Fruit fly (Drosophila melanogaster) whole organism, embryonic: ENCODE data around the gene Gyc88E.

ENCODE experiments used
- Ada2b ChIP-seq: fragments of 200-800 bp; sonication (Bioruptor generic); IDR thresholded peaks from 2 replicates; pipeline ENCODE4 v1.3.6; 2022; ENCODE audit warnings: missing biosample characterization, missing genetic modification characterization
- Atf-2 ChIP-seq: fragments of 200-800 bp; sonication (Bioruptor generic); optimal IDR thresholded peaks from 2 replicates; lab custom pipeline; 2016; ENCODE audit warnings: missing biosample characterization, missing genetic modification characterization
- Bdp1 ChIP-seq: fragments of 200-800 bp; sonication (Bioruptor generic); optimal IDR thresholded peaks from 3 replicates; lab custom pipeline; 2016; ENCODE audit warnings: missing biosample characterization, missing genetic modification characterization
- CG10543 ChIP-seq: fragments of 200-800 bp; sonication (Bioruptor generic); optimal IDR thresholded peaks from 3 replicates; lab custom pipeline; 2017; ENCODE audit warnings: missing biosample characterization, mild to moderate bottlenecking, missing genetic modification characterization, moderate library complexity
- CG13424 ChIP-seq: fragments of 200-800 bp; sonication (Bioruptor generic); optimal IDR thresholded peaks from 2 replicates; lab custom pipeline; 2019; ENCODE audit warnings: missing biosample characterization, mild to moderate bottlenecking, missing genetic modification characterization, moderate library complexity
- CG14014 ChIP-seq: fragments of 200-800 bp; sonication (Bioruptor generic); IDR thresholded peaks from 2 replicates; pipeline ENCODE4 v1.3.6; 2022; ENCODE audit warnings: missing biosample characterization, missing genetic modification characterization
- CG14050 ChIP-seq: fragments of 200-800 bp; sonication (Bioruptor generic); IDR thresholded peaks from 3 replicates; pipeline ENCODE4 v1.3.6; 2022; ENCODE audit warnings: missing biosample characterization, missing genetic modification characterization
- CG17385 ChIP-seq: fragments of 200-800 bp; sonication (Bioruptor generic); optimal IDR thresholded peaks from 3 replicates; lab custom pipeline; 2018; ENCODE audit warnings: missing biosample characterization, mild to moderate bottlenecking, missing genetic modification characterization
- CG17612 ChIP-seq: fragments of 200-800 bp; sonication (Bioruptor generic); IDR thresholded peaks from 2 replicates; pipeline ENCODE4 v1.3.6; 2022; ENCODE audit warnings: missing biosample characterization, missing genetic modification characterization
- CG18619 ChIP-seq: fragments of 200-800 bp; sonication (Bioruptor generic); optimal IDR thresholded peaks from 3 replicates; lab custom pipeline; 2017; ENCODE audit warnings: missing biosample characterization, mild to moderate bottlenecking, missing genetic modification characterization
- CG18764 ChIP-seq: fragments of 200-800 bp; sonication (Bioruptor generic); optimal IDR thresholded peaks from 3 replicates; lab custom pipeline; 2016; ENCODE audit warnings: missing biosample characterization, missing genetic modification characterization
- CG2202 ChIP-seq: fragments of 200-800 bp; sonication (Bioruptor generic); optimal IDR thresholded peaks from 2 replicates; lab custom pipeline; 2018; ENCODE audit warnings: missing biosample characterization, mild to moderate bottlenecking, missing genetic modification characterization
- CG31388 ChIP-seq: fragments of 200-800 bp; sonication (Bioruptor generic); optimal IDR thresholded peaks from 2 replicates; lab custom pipeline; 2016; ENCODE audit warnings: missing biosample characterization, missing genetic modification characterization
- CG34376 ChIP-seq: fragments of 200-800 bp; sonication (Bioruptor generic); optimal IDR thresholded peaks from 2 replicates; lab custom pipeline; 2018; ENCODE audit warnings: missing biosample characterization, mild to moderate bottlenecking, missing genetic modification characterization
- CG4360 ChIP-seq: fragments of 200-800 bp; sonication (Bioruptor generic); IDR thresholded peaks from 2 replicates; pipeline ENCODE4 v1.3.6; 2022; ENCODE audit warnings: missing biosample characterization, missing genetic modification characterization
- CG43689 ChIP-seq: fragments of 200-800 bp; sonication (Bioruptor generic); IDR thresholded peaks from 2 replicates; pipeline ENCODE4 v1.3.6; 2022; ENCODE audit warnings: missing biosample characterization, missing genetic modification characterization
- CG4424 ChIP-seq: fragments of 200-800 bp; sonication (Bioruptor generic); optimal IDR thresholded peaks from 3 replicates; lab custom pipeline; 2016; ENCODE audit warnings: missing biosample characterization, missing genetic modification characterization
- CG4730 ChIP-seq: fragments of 200-800 bp; sonication (Bioruptor generic); IDR thresholded peaks from 2 replicates; pipeline ENCODE4 v1.3.6; 2022; ENCODE audit warnings: missing biosample characterization, missing genetic modification characterization
- CG8765 ChIP-seq: fragments of 200-800 bp; sonication (Bioruptor generic); IDR thresholded peaks from 2 replicates; pipeline ENCODE4 v1.3.6; 2022; ENCODE audit warnings: missing biosample characterization, missing genetic modification characterization
- Dfd ChIP-seq, 2 experiments: fragments of >200 bp; optimal IDR thresholded peaks; 2 replicates each; lab custom pipeline; 2017; ENCODE audit warnings: missing biosample characterization in 2 of 2, missing genetic modification characterization in 2 of 2
- Dip2 ChIP-seq: fragments of 200-800 bp; sonication (Bioruptor generic); IDR thresholded peaks from 2 replicates; pipeline ENCODE4 v1.3.6; 2022; ENCODE audit warnings: missing biosample characterization, missing genetic modification characterization
- Dll ChIP-seq: fragments of 200-800 bp; sonication (Bioruptor generic); IDR thresholded peaks from 4 replicates; pipeline ENCODE4 v1.3.6; 2022; ENCODE audit warnings: missing biosample characterization, missing genetic modification characterization; ENCODE audit not compliant: partially characterized antibody
- Dp ChIP-seq: fragments of 200-800 bp; sonication (Bioruptor generic); optimal IDR thresholded peaks from 2 replicates; lab custom pipeline; 2018; ENCODE audit warnings: missing biosample characterization, mild to moderate bottlenecking, missing genetic modification characterization, moderate library complexity
- Dref ChIP-seq: fragments of 200-800 bp; sonication (Bioruptor generic); IDR thresholded peaks from 2 replicates; pipeline ENCODE4 v1.3.6; 2022; ENCODE audit warnings: missing biosample characterization, missing genetic modification characterization
- ERR ChIP-seq: fragments of 200-800 bp; sonication (Bioruptor generic); optimal IDR thresholded peaks from 2 replicates; lab custom pipeline; 2016; ENCODE audit warnings: missing biosample characterization, missing genetic modification characterization
- Ets65A ChIP-seq: fragments of 200-800 bp; sonication (Bioruptor generic); peaks from one replicate; lab custom pipeline; 2016; ENCODE audit warnings: missing biosample characterization, missing genetic modification characterization
- Fer3 ChIP-seq: fragments of 200-800 bp; sonication (Bioruptor generic); optimal IDR thresholded peaks from 2 replicates; lab custom pipeline; 2018; ENCODE audit warnings: missing biosample characterization, mild to moderate bottlenecking, missing genetic modification characterization, moderate library complexity
- Gsc ChIP-seq: fragments of 200-800 bp; sonication (Bioruptor generic); IDR thresholded peaks from 2 replicates; pipeline ENCODE4 v1.3.6; 2022; ENCODE audit warnings: missing biosample characterization, missing genetic modification characterization
- HmgD ChIP-seq: fragments of 200-800 bp; sonication (Bioruptor generic); optimal IDR thresholded peaks from 3 replicates; lab custom pipeline; 2016; ENCODE audit warnings: missing biosample characterization, missing genetic modification characterization
- HmgZ ChIP-seq: fragments of 200-800 bp; sonication (Bioruptor generic); optimal IDR thresholded peaks from 2 replicates; lab custom pipeline; 2018; ENCODE audit warnings: missing biosample characterization, mild to moderate bottlenecking, missing genetic modification characterization
- Nf-YB ChIP-seq: fragments of 200-800 bp; sonication (Bioruptor generic); optimal IDR thresholded peaks from 3 replicates; lab custom pipeline; 2019; ENCODE audit warnings: missing biosample characterization, mild to moderate bottlenecking, missing genetic modification characterization, moderate library complexity
- Pdp1 ChIP-seq, 2 experiments: fragments of 200-800 bp; sonication (Bioruptor generic); optimal IDR thresholded peaks; 3 replicates each; lab custom pipeline; 2016; ENCODE audit warnings: missing biosample characterization in 2 of 2, missing genetic modification characterization in 2 of 2, mild to moderate bottlenecking in 1 of 2, moderate library complexity in 1 of 2
- Scr ChIP-seq: fragments of 200-800 bp; sonication (Bioruptor generic); IDR thresholded peaks from 2 replicates; pipeline ENCODE4 v1.3.6; 2022; ENCODE audit warnings: missing biosample characterization, missing genetic modification characterization; ENCODE audit not compliant: partially characterized antibody
- Sox102F ChIP-seq: fragments of 200-800 bp; sonication (Bioruptor generic); optimal IDR thresholded peaks from 2 replicates; lab custom pipeline; 2018; ENCODE audit warnings: missing biosample characterization, mild to moderate bottlenecking, missing genetic modification characterization, moderate library complexity
- ac ChIP-seq: fragments of 200-800 bp; sonication (Bioruptor generic); optimal IDR thresholded peaks from 3 replicates; lab custom pipeline; 2017; ENCODE audit warnings: missing biosample characterization, mild to moderate bottlenecking, missing genetic modification characterization
- bowl ChIP-seq: fragments of 200-800 bp; sonication (Bioruptor generic); IDR thresholded peaks from 2 replicates; pipeline ENCODE4 v1.3.6; 2022; ENCODE audit warnings: missing biosample characterization, missing genetic modification characterization
- cas ChIP-seq: fragments of 200-800 bp; sonication (Bioruptor generic); IDR thresholded peaks from 2 replicates; pipeline ENCODE4 v1.3.6; 2022; ENCODE audit warnings: missing biosample characterization, missing genetic modification characterization
- caup ChIP-seq: fragments of 200-800 bp; sonication (Bioruptor generic); optimal IDR thresholded peaks from 3 replicates; lab custom pipeline; 2017; ENCODE audit warnings: missing biosample characterization, mild to moderate bottlenecking, missing genetic modification characterization, moderate library complexity; ENCODE audit not compliant: severe bottlenecking
- cg ChIP-seq: fragments of 200-800 bp; sonication (Bioruptor generic); optimal IDR thresholded peaks from 3 replicates; lab custom pipeline; 2019; ENCODE audit warnings: missing biosample characterization, mild to moderate bottlenecking, missing genetic modification characterization, moderate library complexity
- danr ChIP-seq: fragments of 200-800 bp; sonication (Bioruptor generic); IDR thresholded peaks from 2 replicates; pipeline ENCODE4 v1.3.6; 2022; ENCODE audit warnings: missing biosample characterization, missing genetic modification characterization
- dmrt99B ChIP-seq: fragments of 200-800 bp; sonication (Bioruptor generic); optimal IDR thresholded peaks from 2 replicates; lab custom pipeline; 2018; ENCODE audit warnings: missing biosample characterization, mild to moderate bottlenecking, missing genetic modification characterization, moderate library complexity
- ftz-f1 ChIP-seq: fragments of 200-800 bp; sonication (Bioruptor generic); optimal IDR thresholded peaks from 2 replicates; lab custom pipeline; 2016; ENCODE audit warnings: missing biosample characterization, missing genetic modification characterization
- grau ChIP-seq: fragments of 200-800 bp; optimal IDR thresholded peaks from 3 replicates; lab custom pipeline; 2019; ENCODE audit warnings: missing biosample characterization, mild to moderate bottlenecking, missing genetic modification characterization, moderate library complexity
- knrl ChIP-seq: fragments of 200-800 bp; sonication (Bioruptor generic); IDR thresholded peaks from 3 replicates; pipeline ENCODE4 v1.3.6; 2022; ENCODE audit warnings: missing biosample characterization, missing genetic modification characterization; ENCODE audit not compliant: partially characterized antibody
- maf-S ChIP-seq: fragments of 200-800 bp; sonication (Bioruptor generic); optimal IDR thresholded peaks from 2 replicates; lab custom pipeline; 2016; ENCODE audit warnings: missing biosample characterization, missing genetic modification characterization
- odd ChIP-seq: fragments of 200-800 bp; sonication (Bioruptor generic); optimal IDR thresholded peaks from 2 replicates; lab custom pipeline; 2017; ENCODE audit warnings: missing biosample characterization, mild to moderate bottlenecking, missing genetic modification characterization
- ranshi ChIP-seq: fragments of 200-800 bp; sonication (Bioruptor generic); IDR thresholded peaks from 2 replicates; pipeline ENCODE4 v1.3.6; 2022; ENCODE audit warnings: missing biosample characterization, missing genetic modification characterization
- schlank ChIP-seq: fragments of 200-800 bp; sonication (Bioruptor generic); optimal IDR thresholded peaks from 2 replicates; lab custom pipeline; 2018; ENCODE audit warnings: missing biosample characterization, mild to moderate bottlenecking, missing genetic modification characterization
- sima ChIP-seq: fragments of 200-800 bp; sonication (Bioruptor generic); optimal IDR thresholded peaks from 2 replicates; lab custom pipeline; 2016; ENCODE audit warnings: missing biosample characterization, missing genetic modification characterization
- sob ChIP-seq: fragments of 200-800 bp; sonication (Bioruptor generic); IDR thresholded peaks from 2 replicates; pipeline ENCODE4 v1.3.6; 2022; ENCODE audit warnings: missing biosample characterization, missing genetic modification characterization
- sqz ChIP-seq: fragments of 200-800 bp; sonication (Bioruptor generic); optimal IDR thresholded peaks from 3 replicates; lab custom pipeline; 2018; ENCODE audit warnings: missing biosample characterization, mild to moderate bottlenecking, missing genetic modification characterization
- tgo ChIP-seq: fragments of 200-800 bp; sonication (Bioruptor generic); IDR thresholded peaks from 3 replicates; pipeline ENCODE4 v1.3.6; 2022; ENCODE audit warnings: missing biosample characterization, missing genetic modification characterization
- vnd ChIP-seq: fragments of 200-800 bp; sonication (Bioruptor generic); IDR thresholded peaks from 3 replicates; pipeline ENCODE4 v1.3.6; 2022; ENCODE audit warnings: missing biosample characterization, missing genetic modification characterization; ENCODE audit not compliant: partially characterized antibody

Gene Gyc88E

DNA sequence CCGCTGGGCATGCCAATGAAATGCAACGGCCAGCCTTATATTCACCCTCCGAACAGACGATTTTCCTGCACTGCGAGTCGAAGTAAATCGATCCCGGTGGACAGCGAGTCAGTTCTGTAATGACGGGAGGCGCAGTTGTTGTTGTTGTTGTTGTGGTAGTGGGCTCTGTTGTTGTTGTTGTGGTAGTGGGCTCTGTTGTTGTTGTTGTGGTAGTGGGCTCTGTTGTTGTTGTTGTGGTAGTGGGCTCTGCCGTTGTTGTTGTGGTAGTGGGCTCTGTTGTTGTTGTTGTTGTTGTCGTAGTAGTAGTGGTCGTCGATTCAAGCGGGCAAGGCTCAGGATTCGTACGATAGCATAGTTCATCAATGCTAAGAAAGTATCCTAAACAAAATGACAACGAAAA is 14.2 kb upstream of the Gyc88E start:
- TF ChIP-seq Dip2 (GFP tag; lab: Robert Waterston, UW) (no peak), Gsc (GFP tag; lab: Robert Waterston, UW) (no peak), schlank (tag; lab: Kevin White, UChicago) (no peak), sqz (GFP tag; lab: Kevin White, UChicago) (no peak), CG2202 (tag; lab: Kevin White, UChicago) (no peak), ranshi (GFP tag; lab: Robert Waterston, UW) (no peak), danr (GFP tag; lab: Robert Waterston, UW) (no peak), Nf-YB (GFP tag; lab: Kevin White, UChicago) (no peak), cg (peak; percentile 1), CG8765 (peak; percentile 32; the same call in 1 of the 2 replicates), Sox102F (no peak), CG17385 (GFP tag; lab: Kevin White, UChicago) (no peak), sima (GFP tag; lab: Kevin White, UChicago) (no peak), CG18619 (no peak), cas (0 out of 2 replicates have a peak, but pooled peaks have one; percentile 14), Ets65A (GFP tag; lab: Kevin White, UChicago) (peak; percentile 33), maf-S (no peak), Fer3 (tag; lab: Kevin White, UChicago) (no peak), bowl (GFP tag; lab: Robert Waterston, UW) (no peak), CG4360 (peak; percentile 100), vnd (GFP tag; lab: Robert Waterston, UW) (no peak), HmgZ (tag; lab: Kevin White, UChicago) (no peak), grau (tag; lab: Kevin White, UChicago) (no peak), Bdp1 (GFP tag; lab: Kevin White, UChicago) (no peak), CG4730 (GFP tag; lab: Robert Waterston, UW) (no peak), Dfd (GFP tag; optimal IDR thresholded peaks at IDR 0.05; lab: Kevin White, UChicago) (no peak), ac (GFP tag; lab: Kevin White, UChicago) (no peak), caup (GFP tag; lab: Kevin White, UChicago) (no peak), Dp (GFP tag; lab: Kevin White, UChicago) (no peak), Ada2b (no peak), CG31388 (GFP tag; lab: Kevin White, UChicago) (no peak), odd (GFP tag; lab: Kevin White, UChicago) (no peak), Atf-2 (GFP tag; lab: Kevin White, UChicago) (no peak), CG18764 (no peak), CG13424 (tag; lab: Kevin White, UChicago) (no peak), Scr (GFP tag; lab: Robert Waterston, UW) (no peak), HmgD (GFP tag; lab: Kevin White, UChicago) (no peak), tgo (no peak), dmrt99B (tag; lab: Kevin White, UChicago) (no peak), CG4424 (GFP tag; lab: Kevin White, UChicago) (no peak)

DNA sequence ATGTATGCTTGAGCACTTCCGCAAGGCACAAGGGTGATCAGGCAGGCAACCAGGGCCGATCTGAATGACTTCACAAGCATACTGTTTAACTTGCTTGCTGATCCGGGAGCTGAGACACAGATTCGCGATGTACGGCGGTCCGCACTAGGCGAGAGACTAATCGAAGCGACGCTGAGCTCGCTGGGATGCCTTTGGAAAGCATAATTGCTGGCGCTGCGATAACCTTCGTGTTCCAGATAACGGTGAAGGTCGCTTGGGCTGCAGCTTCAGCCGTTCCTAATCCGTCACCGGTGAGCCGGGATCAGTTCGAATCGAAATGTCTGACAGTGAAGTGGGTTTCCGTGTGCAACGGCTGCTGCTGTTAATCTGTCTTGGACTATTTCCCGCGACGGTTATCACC is 13.3 kb upstream of the Gyc88E start, which contains the start of the genes CG6912 and CG3984:
TSS of gene CG6912 (minus strand) at position 159 of the 400 bp plus-strand sequence.
TSS of gene CG3984 (plus strand) at position 303 of the 400 bp plus-strand sequence.
- 0 out of 2 replicates have a peak, but pooled peaks have one; percentile 3 for TF ChIP-seq CG43689 (GFP tag; lab: Robert Waterston, UW)
- TF ChIP-seq CG13424 (tag; lab: Kevin White, UChicago) = no peak
- peak in 1 of 2 experiments; percentile 36 for TF ChIP-seq Pdp1 (GFP tag; optimal IDR thresholded peaks at IDR 0.05; lab: Kevin White, UChicago)
- TF ChIP-seq CG17612 (GFP tag; lab: Robert Waterston, UW) = 0 out of 2 replicates have a peak, but pooled peaks have one; percentile 29
- peak; percentile 0 for TF ChIP-seq CG10543 (GFP tag; lab: Kevin White, UChicago)
- TF ChIP-seq CG34376 (GFP tag; lab: Kevin White, UChicago) = peak; percentile 33
- TF ChIP-seq CG14014 (GFP tag; lab: Robert Waterston, UW) = no peak
- peak; percentile 18; the same call in 1 of the 3 replicates for TF ChIP-seq knrl (GFP tag; lab: Robert Waterston, UW)
- peak; percentile 27 for TF ChIP-seq ERR
- peak; percentile 86 for TF ChIP-seq ftz-f1 (GFP tag; lab: Kevin White, UChicago)
- 0 out of 2 replicates have a peak, but pooled peaks have one; percentile 5 for TF ChIP-seq Dref (GFP tag; lab: Robert Waterston, UW)
- no peak for TF ChIP-seq Dll (GFP tag; lab: Robert Waterston, UW)
- no peak for TF ChIP-seq CG14050 (GFP tag; lab: Robert Waterston, UW)
- 0 out of 2 replicates have a peak, but pooled peaks have one; percentile 18 for TF ChIP-seq sob
- no peak for TF ChIP-seq HmgD (GFP tag; lab: Kevin White, UChicago)
